Fruit fly (Drosophila melanogaster): ENCODE data around the gene Ir76b.

dm6 chr3L:20062546-20062945 lies 48.8 kb downstream of the Ir76b start:
- TF ChIP-seq Clk (GFP tag; optimal IDR thresholded peaks at IDR 0.05) (no peak), cnc (optimal IDR thresholded peaks at IDR 0.05) (no peak), Hr96 (GFP tag; optimal IDR thresholded peaks at IDR 0.05) (no peak), CG12768 (GFP tag; optimal IDR thresholded peaks at IDR 0.05) (no peak), tj (GFP tag; optimal IDR thresholded peaks at IDR 0.05) (no peak), CG5204 (GFP tag; optimal IDR thresholded peaks at IDR 0.05) (no peak), kay (GFP tag; ENCODE audit: borderline replicate concordance) (no peak), pad (GFP tag; optimal IDR thresholded peaks at IDR 0.05) (no peak), Crg-1 (GFP tag; optimal IDR thresholded peaks at IDR 0.05) (no peak), cic (GFP tag; optimal IDR thresholded peaks at IDR 0.05) (no peak), CG11617 (GFP tag; optimal IDR thresholded peaks at IDR 0.05) (no peak), CG14711 (tag; optimal IDR thresholded peaks at IDR 0.05) (no peak)
